Fruit fly (Drosophila melanogaster): Measurements from ENCODE around the gene ball.
A peak's percentile ranks its signal among the peaks of the same experiment; 100 is the strongest.

DNA sequence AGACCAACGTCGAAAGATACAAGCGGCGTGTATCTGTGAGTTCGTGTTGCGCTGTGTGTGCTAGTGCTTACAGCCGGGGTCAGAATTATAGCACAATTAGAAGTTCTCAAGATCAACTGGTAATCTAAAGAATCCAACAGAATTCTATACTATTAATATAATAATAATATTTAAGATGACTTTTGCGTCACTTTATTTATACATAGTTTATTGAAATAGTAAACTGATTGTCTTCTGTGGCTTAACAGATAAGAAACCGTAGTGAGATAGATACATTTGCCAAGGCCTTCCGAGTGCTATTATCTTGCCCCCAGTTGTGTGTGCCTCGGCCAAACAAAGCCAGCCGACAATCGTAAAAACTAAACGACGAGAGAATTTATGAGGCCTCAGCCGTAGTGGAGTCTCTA lies 19.7 kb upstream of the ball start:
- TF ChIP-seq CG11617 (GFP tag; optimal IDR thresholded peaks at IDR 0.05): no peak
- TF ChIP-seq CG7101 (tag; optimal IDR thresholded peaks at IDR 0.05): peak; percentile 12
- TF ChIP-seq cic (GFP tag; optimal IDR thresholded peaks at IDR 0.05): no peak
- no peak for TF ChIP-seq pad (GFP tag; optimal IDR thresholded peaks at IDR 0.05)
- no peak for TF ChIP-seq Mnt (GFP tag; optimal IDR thresholded peaks at IDR 0.05)
- no peak for TF ChIP-seq CG14711 (tag; optimal IDR thresholded peaks at IDR 0.05)
- no peak for TF ChIP-seq toe (GFP tag; optimal IDR thresholded peaks at IDR 0.05)
- peak; percentile 41 for TF ChIP-seq CG33017 (tag; optimal IDR thresholded peaks at IDR 0.05)
- TF ChIP-seq CG5204 (GFP tag; optimal IDR thresholded peaks at IDR 0.05): no peak

All from whole organism, adult.